Fruit fly (Drosophila melanogaster): Measurements from ENCODE around the gene stwl.

Gene stwl

DNA sequence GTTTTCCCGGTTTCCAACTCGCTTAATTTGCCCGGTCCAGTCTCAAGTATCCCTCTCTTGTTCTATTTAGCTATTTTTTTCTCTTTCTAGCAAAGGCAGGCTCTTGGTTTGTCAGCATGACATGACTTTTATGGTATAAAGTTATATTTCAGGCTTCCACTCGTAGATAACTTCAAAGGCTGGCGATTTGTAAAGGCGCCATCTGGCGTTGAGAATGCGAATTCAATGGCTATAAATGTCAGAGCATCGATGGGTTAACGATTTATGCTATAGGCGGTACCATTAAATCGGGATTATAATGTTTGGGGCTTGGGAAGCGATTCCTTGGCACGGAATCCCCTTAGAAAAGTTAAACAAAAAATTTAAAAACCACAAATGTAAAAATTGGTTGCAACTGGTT lies 44.3 kb downstream of the stwl start:
- TF ChIP-seq CG17801 (GFP tag; optimal IDR thresholded peaks at IDR 0.05; ENCODE audit: partially characterized antibody), result no peak

DNA sequence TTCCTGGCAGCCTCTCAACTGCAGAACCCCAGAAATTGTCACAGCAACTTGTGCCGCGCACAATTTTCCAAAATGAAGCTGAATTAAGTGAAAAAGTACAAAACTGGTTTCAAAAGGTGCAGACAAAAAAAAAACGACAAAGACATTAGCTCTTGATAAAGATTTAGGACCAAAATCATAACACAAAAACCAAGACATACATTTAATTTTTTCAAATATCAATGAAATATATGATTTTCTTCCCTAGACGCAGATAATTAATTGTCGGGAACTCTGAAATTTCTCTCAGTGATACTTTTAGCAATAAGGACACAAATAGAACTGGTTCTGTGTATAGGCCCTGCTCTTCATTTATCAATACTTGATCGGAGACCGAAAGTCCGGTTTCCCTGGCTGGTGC lies 45.0 kb downstream of the stwl start:
- no peak for TF ChIP-seq CG17801 (GFP tag; optimal IDR thresholded peaks at IDR 0.05; ENCODE audit: partially characterized antibody)

DNA sequence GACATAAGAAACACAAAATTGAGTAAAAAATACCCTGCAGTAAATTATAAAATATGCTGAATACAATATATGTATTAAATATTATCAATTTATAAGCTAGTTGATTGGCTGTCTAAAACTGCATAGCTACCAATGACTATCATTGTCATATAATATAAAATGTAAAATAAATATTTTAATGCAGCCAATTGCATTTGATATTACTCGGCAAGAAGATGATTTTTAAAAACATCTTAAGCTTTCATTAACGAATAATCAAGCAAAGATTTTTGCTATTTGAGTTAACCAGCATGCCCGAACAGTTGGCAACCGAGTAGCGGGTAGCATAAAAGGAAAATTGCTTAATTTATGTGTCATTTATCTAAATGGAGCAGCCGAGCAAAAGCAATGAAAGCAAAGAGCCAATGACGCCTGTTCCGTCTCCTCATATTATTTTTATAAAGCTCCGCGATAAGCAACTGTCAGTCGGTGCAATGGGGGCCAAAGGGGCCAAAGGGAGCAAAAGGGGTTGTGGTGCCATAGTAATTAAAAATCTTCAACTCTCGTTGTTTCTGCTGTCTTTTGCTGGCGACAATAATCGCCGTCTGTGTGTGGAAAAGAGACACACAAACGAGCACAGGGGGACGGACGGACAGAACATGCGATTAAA lies 46.5 kb downstream of the stwl start:
- peak; percentile 28 for TF ChIP-seq CG17801 (GFP tag; optimal IDR thresholded peaks at IDR 0.05; ENCODE audit: partially characterized antibody)

DNA sequence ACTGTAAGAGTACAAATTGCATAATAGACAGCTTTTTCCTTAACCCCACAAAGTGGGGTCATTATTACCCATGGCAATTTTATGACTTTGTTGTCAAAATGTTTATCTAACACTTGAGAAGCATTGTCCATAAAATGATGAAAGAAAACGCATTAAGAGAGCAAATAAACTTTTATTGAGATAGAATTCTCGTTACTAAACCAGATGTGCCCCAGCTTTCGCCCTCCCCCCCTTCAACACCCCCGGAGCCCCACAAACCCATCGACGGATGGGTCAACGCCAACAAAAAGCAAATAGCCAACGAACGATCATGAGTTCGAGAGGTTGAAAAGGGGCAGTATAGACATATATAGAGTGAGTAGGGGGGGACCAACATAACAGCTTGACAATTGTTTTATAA lies 47.1 kb downstream of the stwl start:
- TF ChIP-seq CG17801 (GFP tag; optimal IDR thresholded peaks at IDR 0.05; ENCODE audit: partially characterized antibody), result no peak

DNA sequence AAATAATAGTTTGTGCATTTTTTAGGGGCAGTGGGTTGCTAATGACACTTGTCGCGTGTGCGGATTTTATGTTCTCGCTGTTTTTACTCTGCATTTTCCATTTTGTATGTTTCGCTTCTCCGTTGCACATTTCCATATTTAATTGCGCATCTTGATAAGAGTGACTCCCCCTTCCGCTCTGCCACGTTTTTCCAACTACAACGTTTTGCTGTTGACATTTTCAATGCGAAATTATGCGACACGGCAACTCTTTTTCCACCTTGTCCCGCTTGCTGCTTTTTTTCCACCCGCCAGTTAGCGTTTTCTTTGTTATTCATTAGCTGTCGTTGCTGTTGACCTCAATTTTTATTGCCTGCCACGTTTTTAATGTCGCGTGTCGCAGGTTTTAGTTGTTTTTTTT lies 47.7 kb downstream of the stwl start:
- no peak for TF ChIP-seq CG17801 (GFP tag; optimal IDR thresholded peaks at IDR 0.05; ENCODE audit: partially characterized antibody)

DNA sequence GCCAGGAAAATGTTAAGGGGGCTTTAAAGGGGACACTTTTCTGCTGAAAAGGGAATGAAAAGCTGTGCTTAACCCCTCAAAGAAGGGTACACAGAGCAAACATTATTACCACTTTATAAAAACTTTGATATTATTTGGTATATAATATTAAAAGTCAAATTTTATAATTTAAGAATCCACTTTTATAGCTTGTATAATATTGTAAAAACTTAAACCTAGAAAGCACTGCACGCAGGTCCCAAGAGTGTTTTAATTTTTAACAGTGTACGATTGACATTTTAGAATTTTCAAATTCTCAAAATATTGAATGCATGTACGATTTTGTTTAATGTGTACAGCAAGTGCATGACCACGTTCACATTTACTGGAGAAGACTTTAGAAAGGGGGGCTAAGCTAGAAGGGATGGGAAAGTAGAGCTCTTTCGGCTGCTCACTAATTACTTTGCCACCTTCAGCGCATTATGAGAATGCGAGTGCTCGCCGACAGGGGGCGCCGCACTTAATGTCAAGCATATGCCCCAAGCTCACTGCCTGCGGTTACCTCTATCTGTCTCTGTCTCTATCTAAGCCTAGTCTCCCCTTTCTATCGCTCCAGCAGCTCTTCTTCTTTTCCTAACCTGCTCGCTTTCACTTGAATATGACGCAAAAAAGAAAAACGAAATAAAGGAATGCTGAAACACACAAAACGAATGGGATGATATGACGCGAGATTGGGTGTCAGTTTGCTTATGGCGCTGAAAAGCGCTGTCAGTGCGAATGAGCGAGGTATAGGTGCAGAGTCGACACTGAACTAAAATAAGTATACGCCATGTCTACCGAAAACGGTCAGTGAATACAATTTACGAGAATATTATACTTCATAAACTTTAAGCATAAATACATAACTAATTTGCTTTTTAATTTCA lies 49.7 kb downstream of the stwl start:
- TF ChIP-seq CG17801 (GFP tag; optimal IDR thresholded peaks at IDR 0.05; ENCODE audit: partially characterized antibody), result no peak

DNA sequence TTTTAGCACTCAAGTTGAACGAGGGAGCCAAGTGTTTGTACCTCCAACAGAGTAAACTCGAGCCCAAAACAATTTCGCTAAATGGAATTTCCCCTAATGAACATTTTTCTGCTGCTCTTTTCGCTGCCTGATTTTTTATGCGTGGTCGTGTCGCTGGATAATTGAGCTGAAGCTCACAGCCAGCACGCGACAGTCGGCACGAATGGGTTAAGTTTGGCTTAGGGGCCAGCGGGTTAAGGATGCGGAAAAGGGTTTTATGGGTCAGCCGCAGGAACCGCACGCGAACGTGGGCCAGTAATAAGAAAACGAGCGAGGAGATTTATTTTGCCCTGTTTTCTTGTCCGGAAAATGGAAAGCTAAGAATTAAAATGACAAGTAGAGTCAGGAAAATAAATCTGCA lies 50.8 kb downstream of the stwl start:
- TF ChIP-seq CG17801 (GFP tag; optimal IDR thresholded peaks at IDR 0.05; ENCODE audit: partially characterized antibody), result no peak

DNA sequence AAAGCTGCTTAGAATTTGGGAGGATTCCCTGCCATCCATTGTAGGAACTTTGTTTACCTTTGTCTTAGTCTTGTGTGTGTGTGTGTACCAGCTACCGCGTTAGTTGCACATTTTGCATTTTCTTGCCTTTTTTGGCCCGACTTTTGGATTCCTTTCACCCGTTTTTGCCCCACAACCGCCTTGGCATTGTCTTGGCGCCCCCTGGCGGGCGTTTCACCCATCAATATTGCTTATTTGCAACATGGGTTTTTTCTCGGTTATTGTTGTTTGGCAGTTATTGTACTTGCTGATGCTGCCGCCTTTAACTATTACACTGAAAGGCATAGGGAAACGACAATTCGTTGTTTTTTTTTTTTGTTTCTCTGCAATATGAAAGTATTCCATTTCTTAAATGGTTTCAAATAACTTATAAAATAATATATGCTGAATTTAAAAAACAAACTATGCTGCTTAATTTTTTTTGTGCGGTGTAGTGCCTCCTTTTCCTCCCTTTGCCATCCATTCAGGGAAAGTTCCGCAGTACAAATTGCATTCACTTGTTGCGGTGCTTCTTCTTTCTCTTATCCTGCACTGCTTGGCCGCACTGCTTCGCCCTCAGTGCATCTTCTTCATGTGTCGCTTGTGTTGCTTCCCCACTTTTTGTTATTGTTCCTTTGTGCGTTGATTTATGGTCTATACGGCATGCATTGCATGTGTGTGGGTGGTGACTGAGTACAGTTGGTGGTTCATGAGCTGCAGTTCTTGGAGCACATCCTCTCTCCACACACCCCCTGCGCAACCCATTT lies 53.0 kb downstream of the stwl start:
- no peak for TF ChIP-seq CG17801 (GFP tag; optimal IDR thresholded peaks at IDR 0.05; ENCODE audit: partially characterized antibody)

DNA sequence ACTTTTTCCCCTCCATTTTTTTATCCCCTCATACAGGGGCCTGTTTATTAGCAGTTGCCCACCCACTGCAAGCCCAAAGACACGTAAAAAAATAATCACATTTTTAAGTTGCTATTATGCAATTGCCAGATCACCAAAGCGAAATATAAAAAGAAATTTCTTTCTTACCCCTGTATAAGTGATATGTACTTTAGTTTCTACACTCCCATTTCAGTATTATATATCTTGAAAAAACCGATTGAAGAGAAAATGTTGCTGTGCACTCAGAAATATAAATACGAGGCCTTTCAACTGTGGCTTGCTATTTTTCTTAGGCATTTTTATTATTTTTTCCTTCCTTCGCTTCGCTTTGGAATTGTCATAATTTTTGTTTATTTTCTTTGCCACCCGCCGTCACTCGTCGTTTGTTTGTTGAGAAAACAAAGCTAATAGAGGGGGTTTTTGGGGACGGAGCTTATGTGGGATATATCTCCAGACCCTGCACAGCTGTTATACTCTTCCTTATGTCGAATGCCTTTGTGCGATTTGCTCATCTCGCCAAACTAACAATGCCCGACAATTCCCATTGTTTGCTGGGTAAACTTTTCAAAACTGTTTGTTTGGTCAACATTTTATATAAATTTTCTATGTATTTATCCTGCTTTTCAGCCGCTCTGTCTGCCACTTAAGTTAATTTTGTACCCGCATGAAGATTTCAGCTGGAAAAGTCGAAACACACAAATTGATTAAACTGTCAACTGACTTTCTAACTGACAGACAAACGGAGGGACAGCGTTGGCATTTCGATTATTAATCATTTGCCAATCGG lies 55.2 kb downstream of the stwl start:
- no peak for TF ChIP-seq CG17801 (GFP tag; optimal IDR thresholded peaks at IDR 0.05; ENCODE audit: partially characterized antibody)

DNA sequence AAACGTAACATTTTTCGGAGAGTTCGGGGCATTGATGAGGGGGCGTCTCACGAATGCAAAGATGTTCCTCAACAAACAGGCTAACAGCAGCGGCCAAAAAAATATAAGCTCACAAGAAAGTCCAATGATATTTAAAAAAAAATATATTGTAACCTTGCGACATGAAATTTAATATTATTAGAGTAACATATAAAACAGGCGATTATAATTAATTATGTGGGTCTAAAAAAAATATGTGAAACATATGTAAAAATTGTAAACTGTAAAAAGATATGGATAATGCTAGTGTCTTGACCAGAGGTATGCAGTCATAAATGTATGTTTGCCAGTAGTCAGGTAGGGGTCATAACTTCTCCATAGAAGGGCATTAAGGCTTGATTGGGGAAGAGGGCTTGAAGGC lies 56.6 kb downstream of the stwl start:
- no peak for TF ChIP-seq CG17801 (GFP tag; optimal IDR thresholded peaks at IDR 0.05; ENCODE audit: partially characterized antibody)

Data from ovary, adult (tissue).